Fruit fly (Drosophila melanogaster): ENCODE measurements around the gene Trhn.

The Trhn gene

dm6 chr3L:1193123-1193844, at the start of gene Trhn:
Gene Trhn (minus strand): TSS chr3L:1193173.
- TF ChIP-seq CG4496 (GFP tag; IDR thresholded peaks at IDR 0.05) (no peak), CG14655 (GFP tag; optimal IDR thresholded peaks at IDR 0.05) (no peak)

- TF ChIP-seq CG8301 (tag; optimal IDR thresholded peaks at IDR 0.05) (no peak), CG15710 (tag; optimal IDR thresholded peaks at IDR 0.05) (no peak), fd96Ca (GFP tag; IDR thresholded peaks at IDR 0.05) (no peak), Ets98B (GFP tag; IDR thresholded peaks at IDR 0.05) (no peak), Snoo (tag; optimal IDR thresholded peaks at IDR 0.05) (no peak), CG9948 (tag; optimal IDR thresholded peaks at IDR 0.05) (no peak), CG14655 (GFP tag; optimal IDR thresholded peaks at IDR 0.05) (no peak), CG4496 (GFP tag; IDR thresholded peaks at IDR 0.05) (no peak), CG13204 (GFP tag; optimal IDR thresholded peaks at IDR 0.05) (no peak), Pif1A (GFP tag; optimal IDR thresholded peaks at IDR 0.05) (no peak), CG8159 (tag; optimal IDR thresholded peaks at IDR 0.05) (no peak), rn (GFP tag; IDR thresholded peaks at IDR 0.05) (no peak), CG17806 (tag; optimal IDR thresholded peaks at IDR 0.05) (no peak), CG12605 (GFP tag; IDR thresholded peaks at IDR 0.05) (no peak), Pif1B (GFP tag; optimal IDR thresholded peaks at IDR 0.05) (no peak), D1 (tag; optimal IDR thresholded peaks at IDR 0.05) (no peak), gl (tag; optimal IDR thresholded peaks at IDR 0.05) (no peak), EcR (GFP tag; optimal IDR thresholded peaks at IDR 0.05) (no peak), CG34367 (tag; optimal IDR thresholded peaks at IDR 0.05) (no peak)
Measured at dm6 chr3L:1238219-1238618, 45.2 kb upstream of the Trhn start, which contains the start of gene CG9192. Gene CG9192 (minus strand): TSS chr3L:1238319.

dm6 chr3L:1235426-1235825, 42.5 kb upstream of the Trhn start, which contains the start of gene galene:
Gene galene (plus strand): TSS chr3L:1235726.
- no peak for TF ChIP-seq gl (tag; optimal IDR thresholded peaks at IDR 0.05)
- TF ChIP-seq CG32121 (GFP tag; IDR thresholded peaks at IDR 0.05) = no peak
- no peak for TF ChIP-seq fd96Ca (GFP tag; IDR thresholded peaks at IDR 0.05)
- no peak for TF ChIP-seq CG14655 (GFP tag; optimal IDR thresholded peaks at IDR 0.05)
- no peak for TF ChIP-seq Pif1A (GFP tag; optimal IDR thresholded peaks at IDR 0.05)

- no peak for TF ChIP-seq CG15710 (tag; optimal IDR thresholded peaks at IDR 0.05)
- TF ChIP-seq CG8159 (tag; optimal IDR thresholded peaks at IDR 0.05) = no peak
- no peak for TF ChIP-seq CG12605 (GFP tag; IDR thresholded peaks at IDR 0.05)
- no peak for TF ChIP-seq Ets98B (GFP tag; IDR thresholded peaks at IDR 0.05)
- no peak for TF ChIP-seq gl (tag; optimal IDR thresholded peaks at IDR 0.05)
- TF ChIP-seq CG8301 (tag; optimal IDR thresholded peaks at IDR 0.05) = no peak
- TF ChIP-seq CG4496 (GFP tag; IDR thresholded peaks at IDR 0.05) = no peak
- TF ChIP-seq CG10348 (GFP tag; IDR thresholded peaks at IDR 0.05) = no peak
- no peak for TF ChIP-seq CG34367 (tag; optimal IDR thresholded peaks at IDR 0.05)
- TF ChIP-seq fd96Ca (GFP tag; IDR thresholded peaks at IDR 0.05) = no peak
- TF ChIP-seq CG13204 (GFP tag; optimal IDR thresholded peaks at IDR 0.05) = no peak
- TF ChIP-seq Pif1A (GFP tag; optimal IDR thresholded peaks at IDR 0.05) = no peak
- no peak for TF ChIP-seq Snoo (tag; optimal IDR thresholded peaks at IDR 0.05)
- TF ChIP-seq rn (GFP tag; IDR thresholded peaks at IDR 0.05) = no peak
- TF ChIP-seq EcR (GFP tag; optimal IDR thresholded peaks at IDR 0.05) = no peak
- no peak for TF ChIP-seq CG9948 (tag; optimal IDR thresholded peaks at IDR 0.05)
- TF ChIP-seq CG17806 (tag; optimal IDR thresholded peaks at IDR 0.05) = no peak
- TF ChIP-seq D1 (tag; optimal IDR thresholded peaks at IDR 0.05) = no peak
- no peak for TF ChIP-seq CG14655 (GFP tag; optimal IDR thresholded peaks at IDR 0.05)
Measured at dm6 chr3L:1233830-1234229, 40.9 kb upstream of the Trhn start, which contains the start of gene CG33966. Gene CG33966 (plus strand): TSS chr3L:1234130.

- no peak for TF ChIP-seq gl (tag; optimal IDR thresholded peaks at IDR 0.05)
- no peak for TF ChIP-seq CG17806 (tag; optimal IDR thresholded peaks at IDR 0.05)
- no peak for TF ChIP-seq CG15710 (tag; optimal IDR thresholded peaks at IDR 0.05)
- TF ChIP-seq rn (GFP tag; IDR thresholded peaks at IDR 0.05) = no peak
- TF ChIP-seq Pif1A (GFP tag; optimal IDR thresholded peaks at IDR 0.05) = no peak
- no peak for TF ChIP-seq EcR (GFP tag; optimal IDR thresholded peaks at IDR 0.05)
- TF ChIP-seq CG32121 (GFP tag; IDR thresholded peaks at IDR 0.05) = no peak
- no peak for TF ChIP-seq CG4496 (GFP tag; IDR thresholded peaks at IDR 0.05)
- TF ChIP-seq Pif1B (GFP tag; optimal IDR thresholded peaks at IDR 0.05) = no peak
- no peak for TF ChIP-seq CG8159 (tag; optimal IDR thresholded peaks at IDR 0.05)
- no peak for TF ChIP-seq CG8301 (tag; optimal IDR thresholded peaks at IDR 0.05)
Measured at dm6 chr3L:1232582-1232981, 39.6 kb upstream of the Trhn start, which contains the start of gene CG33965. Gene CG33965 (plus strand): TSS chr3L:1232882.

- TF ChIP-seq CG14655 (GFP tag; optimal IDR thresholded peaks at IDR 0.05) (no peak), fd96Ca (GFP tag; IDR thresholded peaks at IDR 0.05) (no peak), Snoo (tag; optimal IDR thresholded peaks at IDR 0.05) (no peak), Ets98B (GFP tag; IDR thresholded peaks at IDR 0.05) (no peak), CG9948 (tag; optimal IDR thresholded peaks at IDR 0.05) (no peak), CG13204 (GFP tag; optimal IDR thresholded peaks at IDR 0.05) (no peak), gl (tag; optimal IDR thresholded peaks at IDR 0.05) (no peak)
Measured at dm6 chr3L:1227303-1227797, 34.4 kb upstream of the Trhn start, which contains the start of gene LysS. Gene LysS (plus strand): TSS chr3L:1227747.
